Fruit fly (Drosophila melanogaster) whole organism, embryonic: ENCODE data around the gene CG9992.

Source experiments
- C15 ChIP-seq: fragments of 200-800 bp; sonication (Bioruptor generic); IDR thresholded peaks from 3 replicates; pipeline ENCODE4 v1.3.6; 2022; ENCODE audit warnings: missing biosample characterization, missing genetic modification characterization
- CG10209 ChIP-seq: fragments of 200-800 bp; sonication (Bioruptor generic); optimal IDR thresholded peaks from 3 replicates; lab custom pipeline; 2017; ENCODE audit warnings: missing biosample characterization, mild to moderate bottlenecking, missing genetic modification characterization, missing genetic modification reagents
- CG10366 ChIP-seq: fragments of 200-800 bp; sonication (Bioruptor generic); IDR thresholded peaks from 2 replicates; pipeline ENCODE4 v1.3.6; 2022; ENCODE audit warnings: missing biosample characterization, missing genetic modification characterization
- CG10462 ChIP-seq: fragments of 200-800 bp; sonication (Bioruptor generic); optimal IDR thresholded peaks from 2 replicates; lab custom pipeline; 2016; ENCODE audit warnings: missing biosample characterization, missing genetic modification characterization
- CG10543 ChIP-seq: fragments of 200-800 bp; sonication (Bioruptor generic); optimal IDR thresholded peaks from 3 replicates; lab custom pipeline; 2017; ENCODE audit warnings: missing biosample characterization, mild to moderate bottlenecking, missing genetic modification characterization, moderate library complexity
- CG11085 ChIP-seq: fragments of 200-800 bp; sonication (Bioruptor generic); IDR thresholded peaks from 2 replicates; pipeline ENCODE4 v1.3.6; 2022; ENCODE audit warnings: missing biosample characterization, missing genetic modification characterization
- CG11093 ChIP-seq: fragments of 200-800 bp; sonication (Bioruptor generic); IDR thresholded peaks from 3 replicates; pipeline ENCODE4 v1.3.6; 2022; ENCODE audit warnings: missing biosample characterization, missing genetic modification characterization
- CG15696 ChIP-seq: fragments of 200-800 bp; sonication (Bioruptor generic); optimal IDR thresholded peaks from 2 replicates; lab custom pipeline; 2019; ENCODE audit warnings: missing biosample characterization, mild to moderate bottlenecking, missing genetic modification characterization, moderate library complexity
- CG1603 ChIP-seq: fragments of 200-800 bp; sonication (Bioruptor generic); optimal IDR thresholded peaks from 2 replicates; lab custom pipeline; 2019; ENCODE audit warnings: missing biosample characterization, mild to moderate bottlenecking, missing genetic modification characterization, moderate library complexity
- CG1647 ChIP-seq: fragments of 200-800 bp; sonication (Bioruptor generic); optimal IDR thresholded peaks from 3 replicates; lab custom pipeline; 2016; ENCODE audit warnings: missing biosample characterization, missing genetic modification characterization
- CG16813 ChIP-seq: fragments of 200-800 bp; sonication (Bioruptor generic); IDR thresholded peaks from 3 replicates; pipeline ENCODE4 v1.3.6; 2022; ENCODE audit warnings: missing biosample characterization, missing genetic modification characterization; ENCODE audit not compliant: partially characterized antibody
- CG16863 ChIP-seq: fragments of 200-800 bp; sonication (Bioruptor generic); optimal IDR thresholded peaks from 3 replicates; lab custom pipeline; 2016; ENCODE audit warnings: missing biosample characterization, missing genetic modification characterization
- CG17361 ChIP-seq: fragments of 200-800 bp; sonication (Bioruptor generic); IDR thresholded peaks from 3 replicates; pipeline ENCODE4 v1.3.6; 2022; ENCODE audit warnings: missing biosample characterization, missing genetic modification characterization
- CG2120 ChIP-seq: fragments of 200-800 bp; sonication (Bioruptor generic); optimal IDR thresholded peaks from 3 replicates; lab custom pipeline; 2016; ENCODE audit warnings: missing biosample characterization, missing genetic modification characterization
- CG32532 ChIP-seq: fragments of 200-800 bp; sonication (Bioruptor generic); IDR thresholded peaks from 2 replicates; pipeline ENCODE4 v1.3.6; 2022; ENCODE audit warnings: missing biosample characterization, missing genetic modification characterization
- CG34224 ChIP-seq: fragments of 200-800 bp; sonication (Bioruptor generic); IDR thresholded peaks from 3 replicates; pipeline ENCODE4 v1.3.6; 2022; ENCODE audit warnings: missing biosample characterization, missing genetic modification characterization; ENCODE audit not compliant: partially characterized antibody
- CG43689 ChIP-seq: fragments of 200-800 bp; sonication (Bioruptor generic); IDR thresholded peaks from 2 replicates; pipeline ENCODE4 v1.3.6; 2022; ENCODE audit warnings: missing biosample characterization, missing genetic modification characterization
- CG6654 ChIP-seq: fragments of 200-800 bp; sonication (Bioruptor generic); optimal IDR thresholded peaks from 2 replicates; lab custom pipeline; 2017; ENCODE audit warnings: missing biosample characterization, mild to moderate bottlenecking, missing genetic modification characterization
- CG7745 ChIP-seq: fragments of 200-800 bp; sonication (Bioruptor generic); optimal IDR thresholded peaks from 2 replicates; lab custom pipeline; 2018; ENCODE audit warnings: missing biosample characterization, mild to moderate bottlenecking, missing genetic modification characterization, moderate library complexity
- CG8089 ChIP-seq: fragments of 200-800 bp; sonication (Bioruptor generic); optimal IDR thresholded peaks from 3 replicates; lab custom pipeline; 2016; ENCODE audit warnings: missing biosample characterization, missing genetic modification characterization
- CG8290 ChIP-seq, 3 experiments: fragments of 200-800 bp; sonication (Bioruptor generic); optimal IDR thresholded peaks; 2 replicates each; lab custom pipeline; 2016 to 2019; ENCODE audit warnings: missing biosample characterization in 3 of 3, missing genetic modification characterization in 3 of 3, mild to moderate bottlenecking in 2 of 3, moderate library complexity in 1 of 3
- CG8765 ChIP-seq: fragments of 200-800 bp; sonication (Bioruptor generic); IDR thresholded peaks from 2 replicates; pipeline ENCODE4 v1.3.6; 2022; ENCODE audit warnings: missing biosample characterization, missing genetic modification characterization
- CG9215 ChIP-seq: fragments of 200-800 bp; sonication (Bioruptor generic); IDR thresholded peaks from 2 replicates; pipeline ENCODE4 v1.3.6; 2022; ENCODE audit warnings: missing biosample characterization, missing genetic modification characterization
- CG9876 ChIP-seq: fragments of 200-800 bp; sonication (Bioruptor generic); optimal IDR thresholded peaks from 2 replicates; lab custom pipeline; 2016; ENCODE audit warnings: missing biosample characterization, missing genetic modification characterization
- CHES-1-like ChIP-seq: fragments of 200-800 bp; sonication (Bioruptor generic); optimal IDR thresholded peaks from 2 replicates; lab custom pipeline; 2016; ENCODE audit warnings: missing biosample characterization, missing genetic modification characterization
- Dbx ChIP-seq: fragments of 200-800 bp; sonication (Bioruptor generic); IDR thresholded peaks from 3 replicates; pipeline ENCODE4 v1.3.6; 2022; ENCODE audit warnings: missing biosample characterization, missing genetic modification characterization
- ERR ChIP-seq: fragments of 200-800 bp; sonication (Bioruptor generic); optimal IDR thresholded peaks from 2 replicates; lab custom pipeline; 2016; ENCODE audit warnings: missing biosample characterization, missing genetic modification characterization
- Hmr ChIP-seq: fragments of 200-800 bp; sonication (Bioruptor generic); optimal IDR thresholded peaks from 3 replicates; lab custom pipeline; 2017; ENCODE audit warnings: mild to moderate bottlenecking, missing biosample characterization, missing genetic modification reagents, missing genetic modification characterization
- Hr51 ChIP-seq, 2 experiments: fragments of 200-800 bp; sonication (Bioruptor generic); optimal IDR thresholded peaks; 2 replicates in 1 of 2; 3 replicates in 1 of 2; lab custom pipeline; 2016 to 2018; ENCODE audit warnings: missing biosample characterization in 2 of 2, missing genetic modification characterization in 2 of 2, mild to moderate bottlenecking in 1 of 2, moderate library complexity in 1 of 2
- NC2α ChIP-seq: fragments of 200-800 bp; sonication (Bioruptor generic); optimal IDR thresholded peaks from 2 replicates; lab custom pipeline; 2016; ENCODE audit warnings: missing biosample characterization, missing genetic modification characterization
- NC2β ChIP-seq: fragments of 200-800 bp; sonication (Bioruptor generic); optimal IDR thresholded peaks from 2 replicates; lab custom pipeline; 2016; ENCODE audit warnings: missing biosample characterization, missing genetic modification characterization
- Oaz ChIP-seq: fragments of 200-800 bp; sonication (Bioruptor generic); IDR thresholded peaks from 2 replicates; pipeline ENCODE4 v1.3.6; 2022; ENCODE audit warnings: missing biosample characterization, missing genetic modification characterization
- Opbp ChIP-seq: fragments of 200-800 bp; sonication (Bioruptor generic); IDR thresholded peaks from 3 replicates; pipeline ENCODE4 v1.3.6; 2022; ENCODE audit warnings: missing biosample characterization, missing genetic modification characterization; ENCODE audit not compliant: partially characterized antibody
- PHDP ChIP-seq: fragments of 200-800 bp; sonication (Bioruptor generic); optimal IDR thresholded peaks from 3 replicates; lab custom pipeline; 2018; ENCODE audit warnings: missing biosample characterization, mild to moderate bottlenecking, missing genetic modification characterization, moderate library complexity
- Ravus ChIP-seq: fragments of 200-800 bp; sonication (Bioruptor generic); IDR thresholded peaks from 2 replicates; pipeline ENCODE4 v1.3.6; 2022; ENCODE audit warnings: missing biosample characterization, missing genetic modification characterization
- Scr ChIP-seq: fragments of 200-800 bp; sonication (Bioruptor generic); IDR thresholded peaks from 2 replicates; pipeline ENCODE4 v1.3.6; 2022; ENCODE audit warnings: missing biosample characterization, missing genetic modification characterization; ENCODE audit not compliant: partially characterized antibody
- Xbp1 ChIP-seq: fragments of 200-800 bp; sonication (Bioruptor generic); optimal IDR thresholded peaks from 3 replicates; lab custom pipeline; 2016; ENCODE audit warnings: missing biosample characterization, mild to moderate bottlenecking, missing genetic modification characterization
- bcd ChIP-seq: fragments of 200-800 bp; sonication (Bioruptor generic); optimal IDR thresholded peaks from 2 replicates; lab custom pipeline; 2017; ENCODE audit warnings: missing biosample characterization, mild to moderate bottlenecking, missing genetic modification characterization
- btn ChIP-seq: fragments of 200-800 bp; sonication (Bioruptor generic); optimal IDR thresholded peaks from 2 replicates; lab custom pipeline; 2016; ENCODE audit warnings: missing biosample characterization, missing genetic modification characterization
- dmrt11E ChIP-seq: fragments of 200-800 bp; sonication (Bioruptor generic); optimal IDR thresholded peaks from 3 replicates; lab custom pipeline; 2018; ENCODE audit warnings: missing biosample characterization, mild to moderate bottlenecking, missing genetic modification characterization, moderate library complexity
- schlank ChIP-seq: fragments of 200-800 bp; sonication (Bioruptor generic); optimal IDR thresholded peaks from 2 replicates; lab custom pipeline; 2018; ENCODE audit warnings: missing biosample characterization, mild to moderate bottlenecking, missing genetic modification characterization
- scrt ChIP-seq: fragments of 200-800 bp; sonication (Bioruptor generic); optimal IDR thresholded peaks from 2 replicates; lab custom pipeline; 2018; ENCODE audit warnings: missing biosample characterization, mild to moderate bottlenecking, missing genetic modification characterization, moderate library complexity
- sens ChIP-seq: fragments of 200-800 bp; sonication (Bioruptor generic); peaks from one replicate; lab custom pipeline; 2016; ENCODE audit warnings: missing biosample characterization, missing genetic modification characterization
- shn ChIP-seq: fragments of 200-800 bp; sonication (Bioruptor generic); optimal IDR thresholded peaks from 3 replicates; lab custom pipeline; 2016; ENCODE audit warnings: missing biosample characterization, missing genetic modification characterization
- tgo ChIP-seq: fragments of 200-800 bp; sonication (Bioruptor generic); IDR thresholded peaks from 3 replicates; pipeline ENCODE4 v1.3.6; 2022; ENCODE audit warnings: missing biosample characterization, missing genetic modification characterization
- tin ChIP-seq: fragments of 200-800 bp; sonication (Bioruptor generic); optimal IDR thresholded peaks from 3 replicates; lab custom pipeline; 2016; ENCODE audit warnings: missing biosample characterization, missing genetic modification characterization
- tio ChIP-seq: fragments of 200-800 bp; sonication (Bioruptor generic); optimal IDR thresholded peaks from 2 replicates; lab custom pipeline; 2017; ENCODE audit warnings: missing biosample characterization, missing genetic modification characterization, inconsistent platforms
- unc-4 ChIP-seq: fragments of 200-800 bp; sonication (Bioruptor generic); IDR thresholded peaks from 2 replicates; pipeline ENCODE4 v1.3.6; 2022; ENCODE audit warnings: missing biosample characterization, missing genetic modification characterization; ENCODE audit not compliant: partially characterized antibody

The CG9992 gene

dm6 chrX:16383667-16384515 lies 817 bp downstream of the CG9992 start (continued):
- TF ChIP-seq CG11085 (GFP tag; lab: Robert Waterston, UW) (peak; percentile 30; the same call in 1 of the 2 replicates), CG8765 (no peak), dmrt11E (tag; lab: Kevin White, UChicago) (peak; percentile 73), Xbp1 (GFP tag; lab: Kevin White, UChicago) (no peak), CG9215 (GFP tag; lab: Robert Waterston, UW) (no peak), CHES-1-like (GFP tag; lab: Kevin White, UChicago) (peak; percentile 68), CG1647 (no peak), CG6654 (GFP tag; lab: Kevin White, UChicago) (no peak), CG2120 (GFP tag; lab: Kevin White, UChicago) (peak; percentile 76), CG7745 (tag; lab: Kevin White, UChicago) (peak; percentile 79), btn (GFP tag; lab: Kevin White, UChicago) (peak; percentile 10), ERR (GFP tag; lab: Kevin White, UChicago) (peak; percentile 27), sens (GFP tag; lab: Kevin White, UChicago) (peak; percentile 92), Oaz (GFP tag; lab: Robert Waterston, UW) (no peak), CG16813 (GFP tag; lab: Robert Waterston, UW) (no peak), CG43689 (no peak), unc-4 (GFP tag; lab: Robert Waterston, UW) (no peak), shn (GFP tag; lab: Kevin White, UChicago) (no peak), CG32532 (GFP tag; lab: Robert Waterston, UW) (no peak; the same call in 1 of the 2 replicates), Opbp (GFP tag; lab: Robert Waterston, UW) (no peak), C15 (GFP tag; lab: Robert Waterston, UW) (peak; percentile 64; the same call in 1 of the 3 replicates), CG1603 (no peak), CG34224 (no peak), CG10209 (peak; percentile 84), Hr51 (GFP tag; optimal IDR thresholded peaks at IDR 0.05; lab: Kevin White, UChicago) (peak in 1 of 2 experiments; percentile 4), Ravus (GFP tag; lab: Robert Waterston, UW) (no peak; the same call in 1 of the 2 replicates), tio (GFP tag; lab: Kevin White, UChicago) (no peak), CG11093 (GFP tag; lab: Robert Waterston, UW) (no peak; the same call in 2 of the 3 replicates), CG8089 (GFP tag; lab: Kevin White, UChicago) (peak; percentile 52), NC2α (peak; percentile 37), Hmr (GFP tag; lab: Kevin White, UChicago) (no peak), tin (no peak), PHDP (tag; lab: Kevin White, UChicago) (peak; percentile 94), CG16863 (no peak), CG10366 (GFP tag; lab: Robert Waterston, UW) (no peak; the same call in 1 of the 2 replicates), Scr (GFP tag; lab: Robert Waterston, UW) (no peak), CG8290 (GFP tag; optimal IDR thresholded peaks at IDR 0.05; lab: Kevin White, UChicago) (peak; percentile 34), CG8290 (tag; optimal IDR thresholded peaks at IDR 0.05; lab: Kevin White, UChicago) (peak in 1 of 2 experiments; percentile 78), Dbx (GFP tag; lab: Robert Waterston, UW) (peak; percentile 78; the same call in 2 of the 3 replicates), CG10543 (peak; percentile 95), CG17361 (no peak; the same call in 2 of the 3 replicates), CG15696 (peak; percentile 90), schlank (tag; lab: Kevin White, UChicago) (peak; percentile 94), tgo (GFP tag; lab: Robert Waterston, UW) (no peak), scrt (peak; percentile 80), CG9876 (no peak), CG10462 (GFP tag; lab: Kevin White, UChicago) (peak; percentile 45), NC2β (GFP tag; lab: Kevin White, UChicago) (peak; percentile 34), bcd (GFP tag; lab: Kevin White, UChicago) (no peak)
